In genomic region chr3R:9055119-9056105, dm6 we compare ENCODE assay signal across 4 fruit fly cellular contexts.
TF ChIP-seq lines count a peak whose summit lies in the region.

No protein-coding gene starts in this region.

TF ChIP-seq in whole organism, adult, 20 proteins besides CTCF, POLR2A, EP300 and RAD21 (continued from another document):
- TF ChIP-seq toe (GFP tag; optimal IDR thresholded peaks at IDR 0.05; lab: Kevin White, UChicago) (peak; percentile 14), pad (GFP tag; optimal IDR thresholded peaks at IDR 0.05; lab: Kevin White, UChicago) (peak; percentile 9)

TF ChIP-seq in whole organism, embryonic, 481 proteins besides CTCF, POLR2A, EP300 and RAD21 (continued from another document and continues in another):
- TF ChIP-seq Ets65A (GFP tag; lab: Kevin White, UChicago) (peak; percentile 98), en (GFP tag; optimal IDR thresholded peaks at IDR 0.05; lab: Kevin White, UChicago) (peak; percentile 19), otp (GFP tag; IDR thresholded peaks at IDR 0.05; lab: Robert Waterston, UW) (no peak), sr (GFP tag; IDR thresholded peaks at IDR 0.05; lab: Robert Waterston, UW) (no peak), CG3726 (GFP tag; IDR thresholded peaks at IDR 0.05; lab: Robert Waterston, UW) (no peak), CG14667 (GFP tag; IDR thresholded peaks at IDR 0.05; lab: Robert Waterston, UW) (no peak), phol (tag; optimal IDR thresholded peaks at IDR 0.05; lab: Kevin White, UChicago) (peak; percentile 94), D (optimal IDR thresholded peaks at IDR 0.05; lab: Kevin White, UChicago) (no peak), D (GFP tag; optimal IDR thresholded peaks at IDR 0.05; lab: Kevin White, UChicago) (peak; percentile 89), ash1 (GFP tag; optimal IDR thresholded peaks at IDR 0.05; lab: Kevin White, UChicago) (no peak), CG17612 (GFP tag; IDR thresholded peaks at IDR 0.05; lab: Robert Waterston, UW) (no peak), CG2199 (GFP tag; IDR thresholded peaks at IDR 0.05; lab: Robert Waterston, UW) (no peak), Hmx (GFP tag; optimal IDR thresholded peaks at IDR 0.05; lab: Kevin White, UChicago) (peak; percentile 49), insv (GFP tag; optimal IDR thresholded peaks at IDR 0.05; lab: Kevin White, UChicago) (peak in 1 of 2 experiments; percentile 49), dpn (GFP tag; optimal IDR thresholded peaks at IDR 0.05; lab: Kevin White, UChicago) (peak; percentile 85 to 92), Med (GFP tag; lab: Kevin White, UChicago) (peak; percentile 98), gro (GFP tag; optimal IDR thresholded peaks at IDR 0.05; lab: Kevin White, UChicago) (peak; percentile 70), Asciz (GFP tag; optimal IDR thresholded peaks at IDR 0.05; lab: Kevin White, UChicago) (peak; percentile 92), CG9817 (tag; optimal IDR thresholded peaks at IDR 0.05; lab: Kevin White, UChicago) (peak; percentile 92), CG8290 (GFP tag; optimal IDR thresholded peaks at IDR 0.05; lab: Kevin White, UChicago) (peak; percentile 83), CG8290 (tag; optimal IDR thresholded peaks at IDR 0.05; lab: Kevin White, UChicago) (peak; percentile 1 to 89), YL-1 (GFP tag; optimal IDR thresholded peaks at IDR 0.05; lab: Kevin White, UChicago) (peak; percentile 47), CG2875 (GFP tag; optimal IDR thresholded peaks at IDR 0.05; lab: Kevin White, UChicago) (peak; percentile 79), tx (GFP tag; optimal IDR thresholded peaks at IDR 0.05; lab: Kevin White, UChicago) (peak; percentile 51), wor (GFP tag; IDR thresholded peaks at IDR 0.05; lab: Robert Waterston, UW) (no peak), Ravus (GFP tag; IDR thresholded peaks at IDR 0.05; lab: Robert Waterston, UW) (no peak), CG6175 (GFP tag; IDR thresholded peaks at IDR 0.05; lab: Robert Waterston, UW) (no peak), chn (GFP tag; optimal IDR thresholded peaks at IDR 0.05; lab: Kevin White, UChicago) (peak; percentile 51), CG4854 (GFP tag; optimal IDR thresholded peaks at IDR 0.05; lab: Kevin White, UChicago) (peak; percentile 86), CG3995 (GFP tag; optimal IDR thresholded peaks at IDR 0.05; lab: Kevin White, UChicago) (peak; percentile 62), Lpt (GFP tag; optimal IDR thresholded peaks at IDR 0.05; lab: Kevin White, UChicago) (no peak), tll (GFP tag; optimal IDR thresholded peaks at IDR 0.05; lab: Kevin White, UChicago) (no peak), CG1647 (GFP tag; optimal IDR thresholded peaks at IDR 0.05; lab: Kevin White, UChicago) (peak; percentile 31), CG2120 (GFP tag; optimal IDR thresholded peaks at IDR 0.05; lab: Kevin White, UChicago) (peak; percentile 94), H2.0 (GFP tag; IDR thresholded peaks at IDR 0.05; lab: Robert Waterston, UW) (no peak), Stat92E (GFP tag; optimal IDR thresholded peaks at IDR 0.05; lab: Kevin White, UChicago) (peak in 1 of 3 experiments; percentile 29), grau (tag; optimal IDR thresholded peaks at IDR 0.05; lab: Kevin White, UChicago) (peak; percentile 95), CG4617 (GFP tag; optimal IDR thresholded peaks at IDR 0.05; lab: Kevin White, UChicago; ENCODE audit: borderline replicate concordance) (peak; percentile 66), Opbp (GFP tag; IDR thresholded peaks at IDR 0.05; lab: Robert Waterston, UW; ENCODE audit: partially characterized antibody) (no peak), fu2 (GFP tag; optimal IDR thresholded peaks at IDR 0.05; lab: Kevin White, UChicago) (peak; percentile 69), pan (optimal IDR thresholded peaks at IDR 0.05; lab: Kevin White, UChicago) (no peak), pan (GFP tag; optimal IDR thresholded peaks at IDR 0.05 in 1 of 2, IDR thresholded peaks at IDR 0.05 in 1 of 2) (no peak), lola (GFP tag; optimal IDR thresholded peaks at IDR 0.05; lab: Kevin White, UChicago) (peak in 1 of 3 experiments; percentile 89), luna (GFP tag; optimal IDR thresholded peaks at IDR 0.05; lab: Kevin White, UChicago) (peak; percentile 61)

TF ChIP-seq in whole organism, prepupa, 60 proteins besides CTCF, POLR2A, EP300 and RAD21 (continued from another document):
- peak; percentile 29 for TF ChIP-seq fkh (GFP tag; optimal IDR thresholded peaks at IDR 0.05; lab: Kevin White, UChicago)
- TF ChIP-seq OdsH (GFP tag; optimal IDR thresholded peaks at IDR 0.05; lab: Kevin White, UChicago) = peak; percentile 91
- peak; percentile 88 for TF ChIP-seq Hr39 (GFP tag; optimal IDR thresholded peaks at IDR 0.05; lab: Kevin White, UChicago)
- TF ChIP-seq salr (GFP tag; optimal IDR thresholded peaks at IDR 0.05; lab: Kevin White, UChicago) = peak; percentile 47 to 79
- TF ChIP-seq CG10669 (GFP tag; optimal IDR thresholded peaks at IDR 0.05; lab: Kevin White, UChicago) = peak; percentile 86
- TF ChIP-seq Eip75B (GFP tag; optimal IDR thresholded peaks at IDR 0.05; lab: Kevin White, UChicago) = peak; percentile 86
- peak; percentile 89 for TF ChIP-seq Eip93F (GFP tag; optimal IDR thresholded peaks at IDR 0.05; lab: Kevin White, UChicago)
- TF ChIP-seq vri (GFP tag; optimal IDR thresholded peaks at IDR 0.05; lab: Kevin White, UChicago) = peak; percentile 94
- TF ChIP-seq CG6163 (GFP tag; IDR thresholded peaks at IDR 0.05; lab: Robert Waterston, UW) = no peak
- peak; percentile 76 for TF ChIP-seq Ets21C (GFP tag; optimal IDR thresholded peaks at IDR 0.05; lab: Kevin White, UChicago)
- TF ChIP-seq Gug (GFP tag; IDR thresholded peaks at IDR 0.05; lab: Robert Waterston, UW) = no peak
- peak; percentile 89 for TF ChIP-seq CG31627 (GFP tag; optimal IDR thresholded peaks at IDR 0.05; lab: Kevin White, UChicago)
- peak; percentile 84 for TF ChIP-seq Sox14 (GFP tag; optimal IDR thresholded peaks at IDR 0.05; lab: Kevin White, UChicago)
- TF ChIP-seq svp (GFP tag; lab: Kevin White, UChicago) = peak; percentile 94
- peak; percentile 93 for TF ChIP-seq dsx (GFP tag; optimal IDR thresholded peaks at IDR 0.05; lab: Kevin White, UChicago; ENCODE audit: poor library complexity, severe bottlenecking)
- TF ChIP-seq CG11762 (GFP tag; optimal IDR thresholded peaks at IDR 0.05; lab: Kevin White, UChicago; ENCODE audit: insufficient read depth) = peak; percentile 80
- peak; percentile 80 for TF ChIP-seq Sox15 (GFP tag; optimal IDR thresholded peaks at IDR 0.05; lab: Kevin White, UChicago)
- TF ChIP-seq CG9139 (GFP tag; optimal IDR thresholded peaks at IDR 0.05; lab: Kevin White, UChicago) = peak; percentile 85
- peak; percentile 90 for TF ChIP-seq CG8632 (GFP tag; optimal IDR thresholded peaks at IDR 0.05; lab: Kevin White, UChicago)
- peak; percentile 58 for TF ChIP-seq dac (GFP tag; optimal IDR thresholded peaks at IDR 0.05; lab: Kevin White, UChicago)
- TF ChIP-seq CG7368 (GFP tag; optimal IDR thresholded peaks at IDR 0.05; lab: Kevin White, UChicago) = peak; percentile 79
- TF ChIP-seq Blimp-1 (GFP tag; optimal IDR thresholded peaks at IDR 0.05; lab: Kevin White, UChicago) = peak; percentile 72
- peak; percentile 84 to 87 for TF ChIP-seq ss (GFP tag; optimal IDR thresholded peaks at IDR 0.05; lab: Kevin White, UChicago)
- TF ChIP-seq CG11294 (GFP tag; IDR thresholded peaks at IDR 0.05; lab: Robert Waterston, UW) = no peak
- peak; percentile 82 for TF ChIP-seq CG6854 (GFP tag; optimal IDR thresholded peaks at IDR 0.05; lab: Kevin White, UChicago)
- peak; percentile 66 for TF ChIP-seq Lpt (GFP tag; optimal IDR thresholded peaks at IDR 0.05; lab: Kevin White, UChicago)
- TF ChIP-seq cyc (GFP tag; optimal IDR thresholded peaks at IDR 0.05; lab: Kevin White, UChicago) = peak; percentile 90
- peak; percentile 54 for TF ChIP-seq CG1621 (tag; optimal IDR thresholded peaks at IDR 0.05; lab: Kevin White, UChicago)
- TF ChIP-seq Ets96B (tag; optimal IDR thresholded peaks at IDR 0.05; lab: Kevin White, UChicago) = peak; percentile 89
- peak; percentile 90 for TF ChIP-seq Sox102F (GFP tag; optimal IDR thresholded peaks at IDR 0.05; lab: Kevin White, UChicago)
- peak; percentile 77 for TF ChIP-seq CG4318 (GFP tag; optimal IDR thresholded peaks at IDR 0.05; lab: Kevin White, UChicago)
- TF ChIP-seq Smox (GFP tag; optimal IDR thresholded peaks at IDR 0.05; lab: Kevin White, UChicago) = peak; percentile 93
- TF ChIP-seq pdm3 (GFP tag; optimal IDR thresholded peaks at IDR 0.05; lab: Kevin White, UChicago) = peak; percentile 87
- peak; percentile 99 for TF ChIP-seq Eip78C (GFP tag; lab: Kevin White, UChicago)
- TF ChIP-seq net (GFP tag; optimal IDR thresholded peaks at IDR 0.05; lab: Kevin White, UChicago) = peak; percentile 87
- TF ChIP-seq spab (GFP tag; optimal IDR thresholded peaks at IDR 0.05; lab: Kevin White, UChicago) = peak; percentile 83
- TF ChIP-seq CG3032 (tag; optimal IDR thresholded peaks at IDR 0.05; lab: Kevin White, UChicago) = peak; percentile 90
- peak; percentile 87 for TF ChIP-seq CG32006 (GFP tag; optimal IDR thresholded peaks at IDR 0.05; lab: Kevin White, UChicago)
- TF ChIP-seq CG8119 (GFP tag; IDR thresholded peaks at IDR 0.05; lab: Robert Waterston, UW) = no peak
- TF ChIP-seq CG34406 (GFP tag; optimal IDR thresholded peaks at IDR 0.05; lab: Kevin White, UChicago) = peak; percentile 90
TF ChIP-seq in whole organism, prepupa: peak in this region for 53.

TF ChIP-seq in whole organism, wandering third instar larva, 38 proteins besides CTCF, POLR2A, EP300 and RAD21 (continued from another document):
- TF ChIP-seq Dif (GFP tag; optimal IDR thresholded peaks at IDR 0.05; lab: Kevin White, UChicago; ENCODE audit: partially characterized antibody) (no peak), dl (GFP tag; optimal IDR thresholded peaks at IDR 0.05; lab: Kevin White, UChicago; ENCODE audit: insufficient read depth in 1 of 2, partially characterized antibody in 2 of 2) (no peak), Hr83 (GFP tag; optimal IDR thresholded peaks at IDR 0.05; lab: Kevin White, UChicago; ENCODE audit: poor library complexity, severe bottlenecking) (peak; percentile 54), OdsH (GFP tag; optimal IDR thresholded peaks at IDR 0.05; lab: Kevin White, UChicago) (peak; percentile 96), Sp1 (GFP tag; optimal IDR thresholded peaks at IDR 0.05; lab: Kevin White, UChicago) (peak; percentile 98), CG32264 (GFP tag; optimal IDR thresholded peaks at IDR 0.05; lab: Kevin White, UChicago) (peak; percentile 81), h (GFP tag; optimal IDR thresholded peaks at IDR 0.05; lab: Kevin White, UChicago) (peak; percentile 96), brk (GFP tag; optimal IDR thresholded peaks at IDR 0.05; lab: Kevin White, UChicago) (peak; percentile 95), sv (GFP tag; optimal IDR thresholded peaks at IDR 0.05; lab: Kevin White, UChicago) (peak; percentile 68), br (GFP tag; optimal IDR thresholded peaks at IDR 0.05; lab: Kevin White, UChicago) (peak; percentile 90), dsf (GFP tag; optimal IDR thresholded peaks at IDR 0.05; lab: Kevin White, UChicago; ENCODE audit: borderline replicate concordance) (peak; percentile 79), foxo (GFP tag; optimal IDR thresholded peaks at IDR 0.05; lab: Kevin White, UChicago) (peak; percentile 50 to 96), Vsx2 (GFP tag; optimal IDR thresholded peaks at IDR 0.05; lab: Kevin White, UChicago; ENCODE audit: partially characterized antibody) (no peak), Hnf4 (GFP tag; optimal IDR thresholded peaks at IDR 0.05; lab: Kevin White, UChicago) (peak; percentile 90), rgr (GFP tag; optimal IDR thresholded peaks at IDR 0.05; lab: Kevin White, UChicago) (peak; percentile 96)
